Fruit fly (Drosophila melanogaster) whole organism, prepupa: ENCODE measurements around the gene Mdh2.

Experiments
- Blimp-1 ChIP-seq: fragments of 200-800 bp; sonication (Bioruptor generic); optimal IDR thresholded peaks from 3 replicates; lab custom pipeline; 2017; ENCODE audit warnings: missing biosample characterization, missing genetic modification characterization, mild to moderate bottlenecking, moderate library complexity, missing genetic modification reagents
- CG10631 ChIP-seq: fragments of 200-800 bp; sonication (Bioruptor generic); optimal IDR thresholded peaks from 2 replicates; lab custom pipeline; 2016; ENCODE audit warnings: missing biosample characterization, missing genetic modification characterization
- CG10669 ChIP-seq: fragments of 200-800 bp; sonication (Bioruptor generic); optimal IDR thresholded peaks from 3 replicates; lab custom pipeline; 2018; ENCODE audit warnings: missing biosample characterization, mild to moderate bottlenecking, missing genetic modification characterization, moderate library complexity
- CG11294 ChIP-seq: fragments of 200-800 bp; sonication (Bioruptor generic); IDR thresholded peaks from 2 replicates; pipeline ENCODE4 v1.3.6; 2022; ENCODE audit warnings: missing biosample characterization, missing genetic modification characterization
- CG11762 ChIP-seq: fragments of 200-800 bp; sonication (Bioruptor generic); optimal IDR thresholded peaks from 3 replicates; lab custom pipeline; 2016; ENCODE audit warnings: missing biosample characterization, missing genetic modification characterization; ENCODE audit not compliant: insufficient read depth
- CG11902 ChIP-seq: fragments of 200-800 bp; sonication (Bioruptor generic); optimal IDR thresholded peaks from 3 replicates; lab custom pipeline; 2016; ENCODE audit warnings: missing biosample characterization, missing genetic modification characterization
- CG15336 ChIP-seq: fragments of 200-800 bp; sonication (Bioruptor generic); IDR thresholded peaks from 2 replicates; pipeline ENCODE4 v1.3.6; 2022; ENCODE audit warnings: missing biosample characterization, missing genetic modification characterization
- CG1621 ChIP-seq: fragments of 200-800 bp; sonication (Bioruptor generic); optimal IDR thresholded peaks from 3 replicates; lab custom pipeline; 2018; ENCODE audit warnings: missing biosample characterization, mild to moderate bottlenecking, missing genetic modification characterization
- CG16779 ChIP-seq: fragments of 200-800 bp; sonication (Bioruptor generic); optimal IDR thresholded peaks from 3 replicates; lab custom pipeline; 2017; ENCODE audit warnings: missing biosample characterization, mild to moderate bottlenecking, missing genetic modification characterization
- CG31627 ChIP-seq: fragments of 200-800 bp; sonication (Bioruptor generic); optimal IDR thresholded peaks from 3 replicates; lab custom pipeline; 2016; ENCODE audit warnings: missing biosample characterization, missing genetic modification characterization
- CG32006 ChIP-seq: fragments of 200-800 bp; sonication (Bioruptor generic); optimal IDR thresholded peaks from 3 replicates; lab custom pipeline; 2017; ENCODE audit warnings: missing biosample characterization, mild to moderate bottlenecking, missing genetic modification characterization
- CG34406 ChIP-seq: fragments of 200-800 bp; sonication (Bioruptor generic); optimal IDR thresholded peaks from 3 replicates; lab custom pipeline; 2016; ENCODE audit warnings: missing biosample characterization, missing genetic modification characterization
- CG3919 ChIP-seq: fragments of 200-800 bp; sonication (Bioruptor generic); optimal IDR thresholded peaks from 3 replicates; lab custom pipeline; 2016; ENCODE audit warnings: missing biosample characterization, missing genetic modification characterization
- CG4318 ChIP-seq: fragments of 200-800 bp; sonication (Bioruptor generic); optimal IDR thresholded peaks from 3 replicates; lab custom pipeline; 2017; ENCODE audit warnings: missing biosample characterization, mild to moderate bottlenecking, missing genetic modification characterization
- CG6163 ChIP-seq: fragments of 200-800 bp; sonication (Bioruptor generic); IDR thresholded peaks from 3 replicates; pipeline ENCODE4 v1.3.6; 2022; ENCODE audit warnings: missing biosample characterization, missing genetic modification characterization
- CG6854 ChIP-seq: fragments of 200-800 bp; sonication (Bioruptor generic); optimal IDR thresholded peaks from 2 replicates; lab custom pipeline; 2017; ENCODE audit warnings: missing biosample characterization, mild to moderate bottlenecking, missing genetic modification characterization
- CG7368 ChIP-seq: fragments of 200-800 bp; sonication (Bioruptor generic); optimal IDR thresholded peaks from 3 replicates; lab custom pipeline; 2016; ENCODE audit warnings: missing biosample characterization, missing genetic modification characterization
- CG8119 ChIP-seq: fragments of 200-800 bp; sonication (Bioruptor generic); IDR thresholded peaks from 3 replicates; pipeline ENCODE4 v1.3.6; 2022; ENCODE audit warnings: missing biosample characterization, missing genetic modification characterization
- CG8319 ChIP-seq: fragments of 200-800 bp; sonication (Bioruptor generic); optimal IDR thresholded peaks from 3 replicates; lab custom pipeline; 2016; ENCODE audit warnings: missing biosample characterization, missing genetic modification characterization
- CG8632 ChIP-seq: fragments of 200-800 bp; sonication (Bioruptor generic); optimal IDR thresholded peaks from 3 replicates; lab custom pipeline; 2016; ENCODE audit warnings: missing biosample characterization, missing genetic modification characterization
- CG9139 ChIP-seq: fragments of 200-800 bp; sonication (Bioruptor generic); optimal IDR thresholded peaks from 3 replicates; lab custom pipeline; 2017; ENCODE audit warnings: missing biosample characterization, mild to moderate bottlenecking, missing genetic modification characterization
- Eip75B ChIP-seq: fragments of 200-800 bp; sonication (Bioruptor generic); optimal IDR thresholded peaks from 3 replicates; lab custom pipeline; 2016; ENCODE audit warnings: missing biosample characterization, missing genetic modification characterization
- Eip78C ChIP-seq: fragments of 200-800 bp; sonication (Bioruptor generic); peaks from one replicate; lab custom pipeline; 2016; ENCODE audit warnings: missing biosample characterization, missing genetic modification characterization
- Ets21C ChIP-seq: fragments of 200-800 bp; sonication (Bioruptor generic); optimal IDR thresholded peaks from 3 replicates; lab custom pipeline; 2016; ENCODE audit warnings: missing biosample characterization, missing genetic modification characterization
- Ets96B ChIP-seq: fragments of 200-800 bp; optimal IDR thresholded peaks from 2 replicates; lab custom pipeline; 2019; ENCODE audit warnings: missing biosample characterization, mild to moderate bottlenecking, missing genetic modification characterization, moderate library complexity
- Gug ChIP-seq: fragments of 200-800 bp; sonication (Bioruptor generic); IDR thresholded peaks from 2 replicates; pipeline ENCODE4 v1.3.6; 2022; ENCODE audit warnings: missing biosample characterization, missing genetic modification characterization
- Hr38 ChIP-seq: sonication (Bioruptor generic); optimal IDR thresholded peaks from 2 replicates; lab custom pipeline; 2016; ENCODE audit warnings: missing biosample characterization, missing genetic modification characterization
- Hr39 ChIP-seq: fragments of 200-800 bp; sonication (Bioruptor generic); optimal IDR thresholded peaks from 2 replicates; lab custom pipeline; 2016; ENCODE audit warnings: missing biosample characterization, missing genetic modification characterization
- Smox ChIP-seq: fragments of 200-800 bp; sonication (Bioruptor generic); optimal IDR thresholded peaks from 3 replicates; lab custom pipeline; 2016; ENCODE audit warnings: missing biosample characterization, missing genetic modification characterization
- Sox102F ChIP-seq: fragments of 200-800 bp; sonication (Bioruptor generic); optimal IDR thresholded peaks from 2 replicates; lab custom pipeline; 2016; ENCODE audit warnings: missing biosample characterization, mild to moderate bottlenecking, missing genetic modification characterization
- Sox14 ChIP-seq: fragments of 200-800 bp; sonication (Bioruptor generic); optimal IDR thresholded peaks from 3 replicates; lab custom pipeline; 2016; ENCODE audit warnings: missing biosample characterization, missing genetic modification characterization
- Sox15 ChIP-seq: fragments of 200-800 bp; sonication (Bioruptor generic); optimal IDR thresholded peaks from 3 replicates; lab custom pipeline; 2016; ENCODE audit warnings: missing biosample characterization, missing genetic modification characterization
- achi ChIP-seq: fragments of 200-800 bp; sonication (Bioruptor generic); optimal IDR thresholded peaks from 3 replicates; lab custom pipeline; 2016; ENCODE audit warnings: missing biosample characterization, missing genetic modification characterization
- cyc ChIP-seq: fragments of 200-800 bp; sonication (Bioruptor generic); optimal IDR thresholded peaks from 3 replicates; lab custom pipeline; 2016; ENCODE audit warnings: missing biosample characterization, missing genetic modification characterization
- dac ChIP-seq: fragments of 200-800 bp; sonication (Bioruptor generic); optimal IDR thresholded peaks from 2 replicates; lab custom pipeline; 2017; ENCODE audit warnings: missing biosample characterization, mild to moderate bottlenecking, missing genetic modification characterization
- dsx ChIP-seq: fragments of 200-800 bp; optimal IDR thresholded peaks from 3 replicates; lab custom pipeline; 2019; ENCODE audit warnings: missing biosample characterization, mild to moderate bottlenecking, missing genetic modification characterization, moderate library complexity; ENCODE audit not compliant: poor library complexity, severe bottlenecking
- eg ChIP-seq: fragments of 200-800 bp; sonication (Bioruptor generic); IDR thresholded peaks from 3 replicates; pipeline ENCODE4 v1.3.6; 2022; ENCODE audit warnings: missing biosample characterization, missing genetic modification characterization
- esn ChIP-seq: fragments of 200-800 bp; sonication (Bioruptor generic); optimal IDR thresholded peaks from 2 replicates; lab custom pipeline; 2016; ENCODE audit warnings: missing biosample characterization, mild to moderate bottlenecking, missing genetic modification characterization, moderate library complexity
- fd59A ChIP-seq: fragments of 200-800 bp; sonication (Bioruptor generic); optimal IDR thresholded peaks from 2 replicates; lab custom pipeline; 2017; ENCODE audit warnings: missing biosample characterization, mild to moderate bottlenecking, missing genetic modification characterization, missing genetic modification reagents
- fd85E ChIP-seq: fragments of 200-800 bp; sonication (Bioruptor generic); optimal IDR thresholded peaks from 3 replicates; lab custom pipeline; 2016; ENCODE audit warnings: missing biosample characterization, missing genetic modification characterization
- lz ChIP-seq: fragments of 200-800 bp; sonication (Bioruptor generic); optimal IDR thresholded peaks from 3 replicates; lab custom pipeline; 2016; ENCODE audit warnings: missing biosample characterization, missing genetic modification characterization
- pdm3 ChIP-seq: fragments of 200-800 bp; sonication (Bioruptor generic); optimal IDR thresholded peaks from 3 replicates; lab custom pipeline; 2016; ENCODE audit warnings: missing biosample characterization, missing genetic modification characterization
- salr ChIP-seq, 2 experiments: fragments of 200-800 bp; sonication (Bioruptor generic); optimal IDR thresholded peaks; 3 replicates each; lab custom pipeline; 2016 to 2018; ENCODE audit warnings: missing biosample characterization in 2 of 2, missing genetic modification characterization in 2 of 2, mild to moderate bottlenecking in 1 of 2
- spab ChIP-seq: fragments of 200-800 bp; sonication (Bioruptor generic); optimal IDR thresholded peaks from 2 replicates; lab custom pipeline; 2017; ENCODE audit warnings: missing biosample characterization, mild to moderate bottlenecking, missing genetic modification characterization, missing genetic modification reagents
- ss ChIP-seq, 2 experiments: fragments of 200-800 bp; sonication (Bioruptor generic); optimal IDR thresholded peaks; 2 replicates in 1 of 2; 3 replicates in 1 of 2; lab custom pipeline; 2017 to 2018; ENCODE audit warnings: mild to moderate bottlenecking in 2 of 2, missing biosample characterization in 2 of 2, missing genetic modification characterization in 2 of 2, moderate library complexity in 1 of 2
- svp ChIP-seq: fragments of 200-800 bp; sonication (Bioruptor generic); peaks from one replicate; lab custom pipeline; 2016; ENCODE audit warnings: missing biosample characterization, missing genetic modification characterization
- topi ChIP-seq: fragments of 200-800 bp; sonication (Bioruptor generic); optimal IDR thresholded peaks from 3 replicates; lab custom pipeline; 2016; ENCODE audit warnings: missing biosample characterization, missing genetic modification characterization
- vri ChIP-seq: fragments of 200-800 bp; sonication (Bioruptor generic); optimal IDR thresholded peaks from 3 replicates; lab custom pipeline; 2016; ENCODE audit warnings: missing biosample characterization, mild to moderate bottlenecking, missing genetic modification characterization

Gene Mdh2

DNA sequence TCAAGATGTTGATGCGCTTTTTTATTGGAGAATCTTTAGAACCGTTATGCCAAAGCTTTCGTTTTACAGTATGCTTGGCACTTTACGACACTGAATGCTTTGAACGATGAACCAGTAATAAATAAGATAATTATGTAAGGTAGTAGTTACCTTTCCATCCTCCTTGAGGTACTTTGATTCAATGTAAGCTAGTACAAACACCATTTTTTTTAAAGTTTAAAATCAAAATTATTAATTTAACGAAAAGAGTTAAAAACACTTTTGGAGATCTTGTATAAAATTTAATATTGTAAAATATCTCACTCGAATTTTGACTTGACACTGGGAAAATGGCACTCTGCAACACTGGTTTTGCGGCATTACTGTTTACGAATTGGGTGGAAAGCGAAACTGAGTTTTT, 40.8 kb upstream of the Mdh2 start, which contains the start of the genes Arp5 and CG7208 (continued):
- TF ChIP-seq Ets96B (tag; lab: Kevin White, UChicago) (peak; percentile 30), Hr39 (peak; percentile 68), Eip75B (GFP tag; lab: Kevin White, UChicago) (no peak), Eip78C (GFP tag; lab: Kevin White, UChicago) (peak; percentile 91), Blimp-1 (GFP tag; lab: Kevin White, UChicago) (peak; percentile 51), CG4318 (GFP tag; lab: Kevin White, UChicago) (peak; percentile 34), CG11902 (GFP tag; lab: Kevin White, UChicago) (peak; percentile 14)
- TF ChIP-seq, all 60 proteins: peak for 22

DNA sequence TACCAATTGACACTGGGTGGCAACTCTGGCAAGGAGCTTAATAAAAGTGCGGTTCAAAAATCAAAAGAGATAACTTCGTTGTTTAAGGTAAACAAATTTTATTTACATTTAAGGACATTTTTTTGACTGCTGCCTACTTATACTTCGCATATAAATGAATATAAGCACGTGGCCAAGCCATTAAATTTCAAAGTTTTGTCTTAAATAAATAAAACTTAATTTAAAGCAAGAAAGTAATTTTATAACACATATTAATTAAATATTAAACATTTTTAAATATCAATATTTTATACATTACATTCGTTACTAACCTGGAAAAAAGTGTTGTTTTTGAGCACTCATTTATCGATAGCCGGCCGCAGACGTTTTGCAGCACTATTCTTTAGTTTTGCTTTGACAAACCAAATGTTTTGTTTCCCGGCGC, 37.5 kb upstream of the Mdh2 start, which contains the start of the genes CG12321 and MED17:
Gene CG12321 (minus strand): TSS at position 6 of the 424 bp plus-strand sequence.
Gene MED17 (plus strand): TSS at position 371 of the 424 bp plus-strand sequence.
- TF ChIP-seq Ets21C (GFP tag; lab: Kevin White, UChicago) (peak; percentile 65), lz (peak; percentile 72), CG7368 (peak; percentile 80), esn (GFP tag; lab: Kevin White, UChicago) (peak; percentile 80), fd59A (GFP tag; lab: Kevin White, UChicago) (peak; percentile 72), CG6163 (peak; percentile 77), CG9139 (GFP tag; lab: Kevin White, UChicago) (peak; percentile 6), CG15336 (GFP tag; lab: Robert Waterston, UW) (peak; percentile 82), CG11762 (GFP tag; lab: Kevin White, UChicago) (peak; percentile 75), dsx (GFP tag; lab: Kevin White, UChicago) (peak; percentile 59), CG8319 (GFP tag; lab: Kevin White, UChicago) (peak; percentile 75), Gug (GFP tag; lab: Robert Waterston, UW) (peak; percentile 79), Eip75B (GFP tag; lab: Kevin White, UChicago) (no peak), CG16779 (tag; lab: Kevin White, UChicago) (no peak), Hr38 (no peak), topi (peak; percentile 77), CG8632 (GFP tag; lab: Kevin White, UChicago) (peak; percentile 82), fd85E (GFP tag; lab: Kevin White, UChicago) (peak; percentile 54), Blimp-1 (GFP tag; lab: Kevin White, UChicago) (peak; percentile 77), spab (GFP tag; lab: Kevin White, UChicago) (no peak), CG3919 (GFP tag; lab: Kevin White, UChicago) (peak; percentile 88), Sox102F (GFP tag; lab: Kevin White, UChicago) (no peak), CG11294 (GFP tag; lab: Robert Waterston, UW) (peak; percentile 72; the same call in 1 of the 2 replicates), cyc (GFP tag; lab: Kevin White, UChicago) (peak; percentile 80), CG34406 (peak; percentile 87), vri (GFP tag; lab: Kevin White, UChicago) (no peak), eg (GFP tag; lab: Robert Waterston, UW) (peak; percentile 85), pdm3 (GFP tag; lab: Kevin White, UChicago) (peak; percentile 80), CG10631 (peak; percentile 90), CG31627 (peak; percentile 83), CG4318 (GFP tag; lab: Kevin White, UChicago) (peak; percentile 88), CG10669 (GFP tag; lab: Kevin White, UChicago) (peak; percentile 78), Ets96B (tag; lab: Kevin White, UChicago) (peak; percentile 80), Eip78C (GFP tag; lab: Kevin White, UChicago) (peak; percentile 91), dac (GFP tag; lab: Kevin White, UChicago) (peak; percentile 57), CG8119 (GFP tag; lab: Robert Waterston, UW) (peak; percentile 72; the same call in 2 of the 3 replicates), Sox15 (GFP tag; lab: Kevin White, UChicago) (peak; percentile 86), Smox (GFP tag; lab: Kevin White, UChicago) (no peak), Hr39 (peak; percentile 78), svp (GFP tag; lab: Kevin White, UChicago) (no peak), achi (peak; percentile 88), CG32006 (GFP tag; lab: Kevin White, UChicago) (peak; percentile 92), ss (GFP tag; optimal IDR thresholded peaks at IDR 0.05; lab: Kevin White, UChicago) (no peak), CG6854 (GFP tag; lab: Kevin White, UChicago) (peak; percentile 37), CG1621 (tag; lab: Kevin White, UChicago) (peak; percentile 54), Sox14 (GFP tag; lab: Kevin White, UChicago) (peak; percentile 81), salr (GFP tag; optimal IDR thresholded peaks at IDR 0.05; lab: Kevin White, UChicago) (peak; percentile 43 to 89)
